Fruit fly (Drosophila melanogaster): ENCODE results near the gene Smg6.

DNA sequence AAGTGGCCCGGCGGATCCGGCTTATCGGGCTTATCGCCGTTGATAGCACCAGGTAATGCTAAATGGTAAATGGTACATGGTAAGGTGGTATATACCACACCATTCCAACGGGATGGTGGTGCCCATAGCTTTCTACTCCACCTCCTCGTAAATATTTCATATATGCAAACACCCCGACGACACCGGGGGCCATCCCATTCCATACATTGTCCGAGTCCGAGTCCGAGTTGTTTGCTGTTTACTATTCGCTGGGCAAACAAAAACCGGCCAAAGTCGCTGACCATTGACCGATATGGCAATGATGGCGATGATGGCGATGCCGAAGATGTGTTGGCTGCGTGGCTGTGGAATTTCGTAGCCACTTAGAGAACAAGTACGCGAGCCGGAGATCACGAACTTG is 29.2 kb downstream of the Smg6 start:
- TF ChIP-seq fru (optimal IDR thresholded peaks at IDR 0.05), result no peak
- no peak for TF ChIP-seq CG15601 (tag; optimal IDR thresholded peaks at IDR 0.05)
- no peak for TF ChIP-seq CG7357 (GFP tag; IDR thresholded peaks at IDR 0.05)
- TF ChIP-seq CG11085 (GFP tag; IDR thresholded peaks at IDR 0.05), result no peak
- TF ChIP-seq CG2116 (GFP tag; optimal IDR thresholded peaks at IDR 0.05), result no peak
- no peak for TF ChIP-seq MESR4 (GFP tag; optimal IDR thresholded peaks at IDR 0.05)
- no peak for TF ChIP-seq CG11398 (GFP tag; optimal IDR thresholded peaks at IDR 0.05)
- TF ChIP-seq D19B (GFP tag; optimal IDR thresholded peaks at IDR 0.05), result no peak
- no peak for TF ChIP-seq CG8478 (optimal IDR thresholded peaks at IDR 0.05)
- TF ChIP-seq CG43689 (GFP tag; IDR thresholded peaks at IDR 0.05), result no peak
- no peak for TF ChIP-seq al (GFP tag; IDR thresholded peaks at IDR 0.05)
- TF ChIP-seq GATAe (GFP tag; conservative IDR thresholded peaks at IDR 0.05), result no peak

Measured in whole organism, embryonic.